Fruit fly (Drosophila melanogaster) whole organism, pupa: ENCODE measurements around the gene Pk34A.

Experiments used
- CG34367 ChIP-seq: fragments of 200-800 bp; sonication (Bioruptor generic); optimal IDR thresholded peaks from 2 replicates; lab custom pipeline; 2018; ENCODE audit warnings: missing biosample characterization, mild to moderate bottlenecking, missing genetic modification characterization
- CG4496 ChIP-seq: fragments of 200-800 bp; sonication (Bioruptor generic); IDR thresholded peaks from 3 replicates; pipeline ENCODE4 v1.3.6; 2022; ENCODE audit warnings: missing biosample characterization, missing genetic modification characterization
- CG9948 ChIP-seq: fragments of 200-800 bp; sonication (Bioruptor generic); optimal IDR thresholded peaks from 2 replicates; lab custom pipeline; 2018; ENCODE audit warnings: missing biosample characterization, mild to moderate bottlenecking, missing genetic modification characterization, moderate library complexity

DNA sequence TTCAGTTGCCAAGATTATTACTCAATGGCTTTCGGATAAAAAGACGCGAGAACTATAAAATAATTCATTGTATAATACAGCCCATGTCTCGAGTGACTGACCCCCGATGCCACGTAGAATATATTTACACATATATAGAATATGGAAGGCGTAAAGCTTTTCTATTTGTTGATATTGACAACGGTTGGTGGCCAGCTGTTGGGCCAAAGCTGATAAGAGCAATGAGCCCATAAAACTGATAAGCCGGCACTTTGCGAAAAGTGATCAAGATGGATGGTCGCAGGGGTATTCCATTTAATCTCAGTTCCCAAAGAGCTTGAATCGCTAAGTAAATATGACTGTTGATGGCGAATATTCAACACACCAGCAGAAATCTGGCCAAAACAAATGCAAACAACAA lies 31.9 kb downstream of the Pk34A start:
- TF ChIP-seq CG9948 (tag; lab: Kevin White, UChicago) (no peak), CG34367 (no peak), CG4496 (GFP tag; lab: Robert Waterston, UW) (no peak)
